Fruit fly (Drosophila melanogaster) whole organism, embryonic: ENCODE measurements around the gene CG7766.

ENCODE experiments used
- Antp ChIP-seq: fragments of 200-800 bp; sonication (Bioruptor generic); optimal IDR thresholded peaks from 3 replicates; lab custom pipeline; 2016; ENCODE audit warnings: missing biosample characterization, missing genetic modification characterization
- CG10979 ChIP-seq: fragments of 200-800 bp; sonication (Bioruptor generic); optimal IDR thresholded peaks from 2 replicates; lab custom pipeline; 2018; ENCODE audit warnings: missing biosample characterization, mild to moderate bottlenecking, missing genetic modification characterization, moderate library complexity
- CG11504 ChIP-seq: fragments of 200-800 bp; sonication (Bioruptor generic); optimal IDR thresholded peaks from 3 replicates; lab custom pipeline; 2019; ENCODE audit warnings: missing biosample characterization, mild to moderate bottlenecking, missing genetic modification characterization, moderate library complexity
- CG12155 ChIP-seq: fragments of 200-800 bp; sonication (Bioruptor generic); optimal IDR thresholded peaks from 3 replicates; lab custom pipeline; 2016; ENCODE audit warnings: missing biosample characterization, missing genetic modification characterization
- CG12219 ChIP-seq: fragments of 200-800 bp; sonication (Bioruptor generic); optimal IDR thresholded peaks from 3 replicates; lab custom pipeline; 2018; ENCODE audit warnings: missing biosample characterization, mild to moderate bottlenecking, missing genetic modification characterization
- CG13296 ChIP-seq: fragments of 200-800 bp; sonication (Bioruptor generic); optimal IDR thresholded peaks from 3 replicates; lab custom pipeline; 2018; ENCODE audit warnings: missing biosample characterization, mild to moderate bottlenecking, missing genetic modification characterization
- CG13624 ChIP-seq: fragments of 200-800 bp; sonication (Bioruptor generic); optimal IDR thresholded peaks from 2 replicates; lab custom pipeline; 2016; ENCODE audit warnings: missing biosample characterization, missing genetic modification characterization
- CG13775 ChIP-seq: fragments of 200-800 bp; sonication (Bioruptor generic); optimal IDR thresholded peaks from 3 replicates; lab custom pipeline; 2017; ENCODE audit warnings: missing biosample characterization, mild to moderate bottlenecking, missing genetic modification characterization
- CG16863 ChIP-seq: fragments of 200-800 bp; sonication (Bioruptor generic); optimal IDR thresholded peaks from 3 replicates; lab custom pipeline; 2016; ENCODE audit warnings: missing biosample characterization, missing genetic modification characterization
- CG18599 ChIP-seq: fragments of 200-800 bp; sonication (Bioruptor generic); optimal IDR thresholded peaks from 3 replicates; lab custom pipeline; 2017; ENCODE audit warnings: missing biosample characterization, missing genetic modification characterization, mild to moderate bottlenecking, moderate library complexity, missing genetic modification reagents
- CG3281 ChIP-seq: fragments of 200-800 bp; sonication (Bioruptor generic); optimal IDR thresholded peaks from 3 replicates; lab custom pipeline; 2017; ENCODE audit warnings: missing biosample characterization, mild to moderate bottlenecking, missing genetic modification characterization
- CG4730 ChIP-seq: fragments of 200-800 bp; sonication (Bioruptor generic); IDR thresholded peaks from 2 replicates; pipeline ENCODE4 v1.3.6; 2022; ENCODE audit warnings: missing biosample characterization, missing genetic modification characterization
- CG6654 ChIP-seq: fragments of 200-800 bp; sonication (Bioruptor generic); optimal IDR thresholded peaks from 2 replicates; lab custom pipeline; 2017; ENCODE audit warnings: missing biosample characterization, mild to moderate bottlenecking, missing genetic modification characterization
- CG8281 ChIP-seq: fragments of 200-800 bp; sonication (Bioruptor generic); optimal IDR thresholded peaks from 2 replicates; lab custom pipeline; 2018; ENCODE audit warnings: missing biosample characterization, mild to moderate bottlenecking, missing genetic modification characterization, moderate library complexity
- CG8388 ChIP-seq: fragments of 200-800 bp; sonication (Bioruptor generic); optimal IDR thresholded peaks from 2 replicates; lab custom pipeline; 2019; ENCODE audit warnings: missing biosample characterization, mild to moderate bottlenecking, missing genetic modification characterization, moderate library complexity
- CHES-1-like ChIP-seq: fragments of 200-800 bp; sonication (Bioruptor generic); optimal IDR thresholded peaks from 2 replicates; lab custom pipeline; 2016; ENCODE audit warnings: missing biosample characterization, missing genetic modification characterization
- Ets97D ChIP-seq: fragments of 200-800 bp; sonication (Bioruptor generic); optimal IDR thresholded peaks from 3 replicates; lab custom pipeline; 2016; ENCODE audit warnings: missing biosample characterization, missing genetic modification characterization
- Fer1 ChIP-seq: fragments of 200-800 bp; sonication (Bioruptor generic); optimal IDR thresholded peaks from 2 replicates; lab custom pipeline; 2017; ENCODE audit warnings: missing biosample characterization, mild to moderate bottlenecking, missing genetic modification characterization
- Fer2 ChIP-seq: fragments of 200-800 bp; sonication (Bioruptor generic); optimal IDR thresholded peaks from 2 replicates; lab custom pipeline; 2018; ENCODE audit warnings: missing biosample characterization, mild to moderate bottlenecking, missing genetic modification characterization, moderate library complexity
- HLH4C ChIP-seq: fragments of 200-800 bp; sonication (Bioruptor generic); IDR thresholded peaks from 3 replicates; pipeline ENCODE4 v1.3.6; 2022; ENCODE audit warnings: missing biosample characterization, missing genetic modification characterization; ENCODE audit not compliant: partially characterized antibody
- Hsf ChIP-seq: fragments of 200-800 bp; sonication (Bioruptor generic); optimal IDR thresholded peaks from 3 replicates; lab custom pipeline; 2016; ENCODE audit warnings: missing biosample characterization, missing genetic modification characterization
- Kr ChIP-seq: fragments of 200-800 bp; sonication (Bioruptor generic); optimal IDR thresholded peaks from 2 replicates; lab custom pipeline; 2017; ENCODE audit warnings: missing biosample characterization, mild to moderate bottlenecking, missing genetic modification characterization
- Meics ChIP-seq: fragments of 200-800 bp; sonication (Bioruptor generic); optimal IDR thresholded peaks from 2 replicates; lab custom pipeline; 2017; ENCODE audit warnings: missing biosample characterization, mild to moderate bottlenecking, missing genetic modification characterization
- Nf-YA ChIP-seq: fragments of 200-800 bp; sonication (Bioruptor generic); IDR thresholded peaks from 2 replicates; pipeline ENCODE4 v1.3.6; 2022; ENCODE audit warnings: missing biosample characterization, missing genetic modification characterization
- Optix ChIP-seq: fragments of 200-800 bp; sonication (Bioruptor generic); IDR thresholded peaks from 3 replicates; pipeline ENCODE4 v1.3.6; 2022; ENCODE audit warnings: missing biosample characterization, missing genetic modification characterization
- Sry-δ ChIP-seq: fragments of 200-800 bp; sonication (Bioruptor generic); optimal IDR thresholded peaks from 2 replicates; lab custom pipeline; 2016; ENCODE audit warnings: missing biosample characterization, missing genetic modification characterization
- ab ChIP-seq: fragments of 200-800 bp; sonication (Bioruptor generic); optimal IDR thresholded peaks from 2 replicates; lab custom pipeline; 2016; ENCODE audit warnings: missing biosample characterization, missing genetic modification characterization
- bsh ChIP-seq, 2 experiments: fragments of 200-800 bp; sonication (Bioruptor generic); optimal IDR thresholded peaks; 2 replicates each; lab custom pipeline; 2017 to 2018; ENCODE audit warnings: mild to moderate bottlenecking in 2 of 2, missing biosample characterization in 2 of 2, missing genetic modification characterization in 2 of 2, moderate library complexity in 1 of 2
- cg ChIP-seq: fragments of 200-800 bp; sonication (Bioruptor generic); optimal IDR thresholded peaks from 3 replicates; lab custom pipeline; 2019; ENCODE audit warnings: missing biosample characterization, mild to moderate bottlenecking, missing genetic modification characterization, moderate library complexity
- chif ChIP-seq, 2 experiments: fragments of 200-800 bp; sonication (Bioruptor generic); optimal IDR thresholded peaks; 3 replicates each; lab custom pipeline; 2016; ENCODE audit warnings: missing biosample characterization in 2 of 2, missing genetic modification characterization in 2 of 2
- crp ChIP-seq, 2 experiments: fragments of 200-800 bp; sonication (Bioruptor generic); optimal IDR thresholded peaks; 2 replicates in 1 of 2; 3 replicates in 1 of 2; lab custom pipeline; 2017; ENCODE audit warnings: missing biosample characterization in 2 of 2, missing genetic modification characterization in 2 of 2, mild to moderate bottlenecking in 1 of 2, moderate library complexity in 1 of 2
- cwo ChIP-seq: fragments of 200-800 bp; sonication (Bioruptor generic); optimal IDR thresholded peaks from 3 replicates; lab custom pipeline; 2017; ENCODE audit warnings: missing biosample characterization, missing genetic modification characterization, mild to moderate bottlenecking, moderate library complexity, missing genetic modification reagents
- dan ChIP-seq: fragments of 200-800 bp; sonication (Bioruptor generic); IDR thresholded peaks from 2 replicates; pipeline ENCODE4 v1.3.6; 2022; ENCODE audit warnings: missing biosample characterization, missing genetic modification characterization
- gt ChIP-seq: fragments of 200-800 bp; sonication (Bioruptor generic); IDR thresholded peaks from 2 replicates; pipeline ENCODE4 v1.3.6; 2022; ENCODE audit warnings: missing biosample characterization, missing genetic modification characterization
- jing ChIP-seq: fragments of 200-800 bp; sonication (Bioruptor generic); optimal IDR thresholded peaks from 2 replicates; lab custom pipeline; 2018; ENCODE audit warnings: missing biosample characterization, mild to moderate bottlenecking, missing genetic modification characterization
- lab ChIP-seq: fragments of 200-800 bp; sonication (Bioruptor generic); optimal IDR thresholded peaks from 3 replicates; lab custom pipeline; 2017; ENCODE audit warnings: missing biosample characterization, missing genetic modification characterization, mild to moderate bottlenecking, moderate library complexity, missing genetic modification reagents
- lilli ChIP-seq: fragments of 200-800 bp; sonication (Bioruptor generic); optimal IDR thresholded peaks from 3 replicates; lab custom pipeline; 2016; ENCODE audit warnings: missing biosample characterization, missing genetic modification characterization
- prd ChIP-seq, 3 experiments: fragments of >200 bp in 2 of 3; fragments of 200-800 bp in 1 of 3; sonication (Bioruptor generic) in 1 of 3; optimal IDR thresholded peaks in 2 of 3; IDR thresholded peaks in 1 of 3; 2 replicates in 2 of 3; 3 replicates in 1 of 3; pipeline versions ENCODE4 v1.3.6 to Lab custom; 2017 to 2022; ENCODE audit warnings: missing biosample characterization in 1 of 3, missing genetic modification characterization in 1 of 3
- ranshi ChIP-seq: fragments of 200-800 bp; sonication (Bioruptor generic); IDR thresholded peaks from 2 replicates; pipeline ENCODE4 v1.3.6; 2022; ENCODE audit warnings: missing biosample characterization, missing genetic modification characterization
- sc ChIP-seq, 3 experiments: fragments of >200 bp in 2 of 3; fragments of 200-800 bp in 1 of 3; sonication (Bioruptor generic) in 1 of 3; optimal IDR thresholded peaks; 2 replicates in 2 of 3; 3 replicates in 1 of 3; lab custom pipeline; 2017; ENCODE audit warnings: mild to moderate bottlenecking in 1 of 3, missing biosample characterization in 1 of 3, missing genetic modification characterization in 1 of 3, missing genetic modification reagents in 1 of 3
- schlank ChIP-seq: fragments of 200-800 bp; sonication (Bioruptor generic); optimal IDR thresholded peaks from 2 replicates; lab custom pipeline; 2018; ENCODE audit warnings: missing biosample characterization, mild to moderate bottlenecking, missing genetic modification characterization
- scrt ChIP-seq: fragments of 200-800 bp; sonication (Bioruptor generic); optimal IDR thresholded peaks from 2 replicates; lab custom pipeline; 2018; ENCODE audit warnings: missing biosample characterization, mild to moderate bottlenecking, missing genetic modification characterization, moderate library complexity
- sim ChIP-seq: fragments of 200-800 bp; sonication (Bioruptor generic); IDR thresholded peaks from 2 replicates; pipeline ENCODE4 v1.3.6; 2022; ENCODE audit warnings: missing biosample characterization, missing genetic modification characterization
- sisA ChIP-seq: fragments of 200-800 bp; sonication (Bioruptor generic); IDR thresholded peaks from 2 replicates; pipeline ENCODE4 v1.3.6; 2022; ENCODE audit warnings: missing biosample characterization, missing genetic modification characterization
- slou ChIP-seq: fragments of 200-800 bp; sonication (Bioruptor generic); optimal IDR thresholded peaks from 3 replicates; lab custom pipeline; 2016; ENCODE audit warnings: missing biosample characterization, missing genetic modification characterization
- slp2 ChIP-seq: fragments of 200-800 bp; sonication (Bioruptor generic); optimal IDR thresholded peaks from 2 replicates; lab custom pipeline; 2016; ENCODE audit warnings: missing biosample characterization, missing genetic modification characterization
- stc ChIP-seq: fragments of 200-800 bp; sonication (Bioruptor generic); IDR thresholded peaks from 2 replicates; pipeline ENCODE4 v1.3.6; 2022; ENCODE audit warnings: missing biosample characterization, missing genetic modification characterization
- vfl ChIP-seq: fragments of 200-800 bp; sonication (Bioruptor generic); optimal IDR thresholded peaks from 2 replicates; lab custom pipeline; 2016; ENCODE audit warnings: missing biosample characterization, missing genetic modification characterization

The CG7766 gene

dm6 chrX:9119671-9120364 is 16.3 kb upstream of the CG7766 start (continued):
- TF ChIP-seq Antp (GFP tag; lab: Kevin White, UChicago), result no peak
- TF ChIP-seq sisA (GFP tag; lab: Robert Waterston, UW), result peak; percentile 32; the same call in 1 of the 2 replicates
- TF ChIP-seq CG4730 (GFP tag; lab: Robert Waterston, UW), result no peak
- TF ChIP-seq slou (GFP tag; lab: Kevin White, UChicago), result no peak
- no peak for TF ChIP-seq gt (GFP tag; lab: Robert Waterston, UW)
- no peak for TF ChIP-seq vfl (GFP tag; lab: Kevin White, UChicago)
- TF ChIP-seq scrt (GFP tag; lab: Kevin White, UChicago), result no peak
- TF ChIP-seq schlank (tag; lab: Kevin White, UChicago), result no peak
- TF ChIP-seq HLH4C (GFP tag; lab: Robert Waterston, UW), result no peak
- peak in 1 of 2 experiments; percentile 21 for TF ChIP-seq chif (GFP tag; optimal IDR thresholded peaks at IDR 0.05; lab: Kevin White, UChicago)
- no peak for TF ChIP-seq CG12155 (GFP tag; lab: Kevin White, UChicago)
- peak; percentile 3 for TF ChIP-seq CG16863
- TF ChIP-seq CG6654 (GFP tag; lab: Kevin White, UChicago), result no peak
- peak; percentile 20 for TF ChIP-seq CG8388
- no peak for TF ChIP-seq jing (GFP tag; lab: Kevin White, UChicago)
- TF ChIP-seq CG13775 (GFP tag; lab: Kevin White, UChicago), result no peak
- TF ChIP-seq stc, result no peak
- TF ChIP-seq Fer2, result no peak
- no peak for TF ChIP-seq crp (GFP tag; optimal IDR thresholded peaks at IDR 0.05; lab: Kevin White, UChicago)
- TF ChIP-seq ab (GFP tag; lab: Kevin White, UChicago), result no peak
- TF ChIP-seq Kr, result no peak
- TF ChIP-seq Ets97D (GFP tag; lab: Kevin White, UChicago), result no peak
- TF ChIP-seq CHES-1-like, result no peak
- no peak for TF ChIP-seq Optix (GFP tag; lab: Robert Waterston, UW)
- no peak for TF ChIP-seq CG13296
- no peak for TF ChIP-seq sc (optimal IDR thresholded peaks at IDR 0.05; lab: Kevin White, UChicago)
- no peak for TF ChIP-seq sc (GFP tag; optimal IDR thresholded peaks at IDR 0.05; lab: Kevin White, UChicago)
- no peak for TF ChIP-seq Nf-YA
- no peak for TF ChIP-seq dan (GFP tag; lab: Robert Waterston, UW)
- TF ChIP-seq CG8281, result no peak
- TF ChIP-seq Hsf (GFP tag; lab: Kevin White, UChicago), result peak; percentile 7
- no peak for TF ChIP-seq sim (GFP tag; lab: Robert Waterston, UW)

- TF ChIP-seq CG3281 (GFP tag; lab: Kevin White, UChicago) (peak; percentile 57), lab (GFP tag; lab: Kevin White, UChicago) (peak; percentile 64), CG10979 (tag; lab: Kevin White, UChicago) (peak; percentile 67), Sry-δ (GFP tag; lab: Kevin White, UChicago) (peak; percentile 2), prd (optimal IDR thresholded peaks at IDR 0.05; lab: Kevin White, UChicago) (no peak), prd (GFP tag; IDR thresholded peaks at IDR 0.05; lab: Robert Waterston, UW) (peak; percentile 27; the same call in 2 of the 3 replicates), cwo (GFP tag; lab: Kevin White, UChicago) (peak; percentile 28), Meics (GFP tag; lab: Kevin White, UChicago) (peak; percentile 31), slp2 (GFP tag; lab: Kevin White, UChicago) (peak; percentile 20), ranshi (0 out of 2 replicates have a peak, but pooled peaks have one; percentile 13), bsh (GFP tag; optimal IDR thresholded peaks at IDR 0.05; lab: Kevin White, UChicago) (peak; percentile 18 to 64), lilli (GFP tag; lab: Kevin White, UChicago) (peak; percentile 32), CG11504 (tag; lab: Kevin White, UChicago) (peak; percentile 71), cg (GFP tag; lab: Kevin White, UChicago) (peak; percentile 59), CG13624 (GFP tag; lab: Kevin White, UChicago) (no peak), CG12219 (GFP tag; lab: Kevin White, UChicago) (peak; percentile 17), Fer1 (peak; percentile 59), Hsf (GFP tag; lab: Kevin White, UChicago) (no peak), CG18599 (GFP tag; lab: Kevin White, UChicago) (peak; percentile 65)
Observed at dm6 chrX:9118961-9119633, 15.6 kb upstream of the CG7766 start.
